Worm (Caenorhabditis elegans) whole organism, L4 larva: ENCODE results near the gene gcy-33.
"Not testable (repeated sequence)": the region's sequence is repeated elsewhere in the genome, so short reads cannot be mapped to it uniquely, and the experiment has no call there.

Source experiments
- F10B5.3 ChIP-seq: sonication (generic microtip); optimal IDR thresholded peaks from 2 replicates; lab custom pipeline; 2016; ENCODE audit warnings: mild to moderate bottlenecking, missing genetic modification characterization, missing compliant biosample characterization
- F37D6.2 ChIP-seq: sonication (generic microtip); optimal IDR thresholded peaks from 2 replicates; lab custom pipeline; 2016; ENCODE audit warnings: mild to moderate bottlenecking, missing genetic modification characterization, missing compliant biosample characterization
- T26A8.4 ChIP-seq: fragments of 200-800 bp; sonication (Bioruptor generic); IDR thresholded peaks from 2 replicates; pipeline ENCODE4 v1.3.6; 2022; ENCODE audit warnings: missing genetic modification characterization, missing compliant biosample characterization
- Y48G9A.11 ChIP-seq: fragments of 200-800 bp; sonication (Bioruptor generic); IDR thresholded peaks from 2 replicates; pipeline ENCODE4 v1.3.6; 2022; ENCODE audit warnings: missing genetic modification reagents, missing genetic modification characterization, missing compliant biosample characterization
- Y5F2A.4 ChIP-seq: fragments of 200-800 bp; sonication (Bioruptor generic); optimal IDR thresholded peaks from 2 replicates; lab custom pipeline; 2018; ENCODE audit warnings: mild to moderate bottlenecking, missing genetic modification characterization, missing compliant biosample characterization
- Y75B8A.6 ChIP-seq: fragments of 200-800 bp; sonication (Bioruptor generic); IDR thresholded peaks from 2 replicates; pipeline ENCODE4 v1.3.6; 2022; ENCODE audit warnings: missing genetic modification reagents, missing genetic modification characterization, missing compliant biosample characterization
- aha-1 ChIP-seq: fragments of 150-350 bp; peaks from one replicate; lab custom pipeline; 2014; ENCODE audit warnings: missing biosample characterization, missing genetic modification characterization
- ama-1 ChIP-seq: fragments of 150-350 bp; optimal IDR thresholded peaks from 2 replicates; lab custom pipeline; 2014; ENCODE audit warnings: inconsistent platforms, mixed read lengths
- ceh-20 ChIP-seq: fragments of 200-800 bp; sonication (Bioruptor generic); IDR thresholded peaks from 2 replicates; pipeline ENCODE4 v1.3.6; 2022; ENCODE audit warnings: missing genetic modification reagents, missing genetic modification characterization, missing compliant biosample characterization
- ceh-32 ChIP-seq: sonication (generic microtip); optimal IDR thresholded peaks from 2 replicates; lab custom pipeline; 2016; ENCODE audit warnings: mild to moderate bottlenecking, missing genetic modification characterization, missing compliant biosample characterization; ENCODE audit not compliant: poor library complexity
- ceh-44 ChIP-seq: fragments of 200-800 bp; sonication (Bioruptor generic); IDR thresholded peaks from 2 replicates; pipeline ENCODE4 v1.3.6; 2022; ENCODE audit warnings: missing genetic modification reagents, missing genetic modification characterization, missing compliant biosample characterization
- ceh-82 ChIP-seq: sonication (generic microtip); optimal IDR thresholded peaks from 2 replicates; lab custom pipeline; 2017; ENCODE audit warnings: missing biosample characterization, missing genetic modification characterization
- ctbp-1 ChIP-seq: fragments of 200-800 bp; sonication (Bioruptor generic); IDR thresholded peaks from 2 replicates; pipeline ENCODE4 v1.3.6; 2022; ENCODE audit warnings: missing genetic modification reagents, missing genetic modification characterization, missing compliant biosample characterization
- daf-16 ChIP-seq, 3 experiments: sonication (generic microtip); optimal IDR thresholded peaks; 2 replicates each; lab custom pipeline; 2016 to 2017; ENCODE audit warnings: missing genetic modification characterization in 3 of 3, missing genetic modification reagents in 3 of 3, mild to moderate bottlenecking in 2 of 3, missing compliant biosample characterization in 2 of 3, missing biosample characterization in 1 of 3, moderate library complexity in 1 of 3
- dmd-6 ChIP-seq: fragments of 200-800 bp; sonication (Bioruptor generic); IDR thresholded peaks from 2 replicates; pipeline ENCODE4 v1.3.6; 2022; ENCODE audit warnings: missing genetic modification reagents, missing genetic modification characterization, missing compliant biosample characterization
- dmd-8 ChIP-seq: fragments of 200-800 bp; sonication (Bioruptor generic); IDR thresholded peaks from 2 replicates; pipeline ENCODE4 v1.3.6; 2022; ENCODE audit warnings: missing genetic modification characterization, missing compliant biosample characterization
- dve-1 ChIP-seq: sonication (generic microtip); optimal IDR thresholded peaks from 2 replicates; lab custom pipeline; 2017; ENCODE audit warnings: antibody characterized with exemption, mild to moderate bottlenecking, missing genetic modification characterization, missing compliant biosample characterization; ENCODE audit not compliant: insufficient read depth
- fkh-10 ChIP-seq: fragments of 150-350 bp; optimal IDR thresholded peaks from 2 replicates; lab custom pipeline; 2014; ENCODE audit warnings: missing biosample characterization, missing genetic modification reagents, missing genetic modification characterization
- hlh-11 ChIP-seq: fragments of 200-800 bp; sonication (Bioruptor generic); optimal IDR thresholded peaks from 2 replicates; lab custom pipeline; 2018; ENCODE audit warnings: mild to moderate bottlenecking, missing genetic modification characterization, missing compliant biosample characterization
- jun-1 ChIP-seq: fragments of 150-350 bp; optimal IDR thresholded peaks from 2 replicates; lab custom pipeline; 2014; ENCODE audit warnings: missing biosample characterization, missing genetic modification reagents, missing genetic modification characterization
- lim-7 ChIP-seq: fragments of 200-800 bp; sonication (Bioruptor generic); IDR thresholded peaks from 2 replicates; pipeline ENCODE4 v1.3.6; 2022; ENCODE audit warnings: missing genetic modification characterization, missing compliant biosample characterization
- madf-5 ChIP-seq, 2 experiments: fragments of 200-800 bp; sonication (Bioruptor generic); IDR thresholded peaks; 2 replicates each; pipeline ENCODE4 v1.3.6; 2022; ENCODE audit warnings: missing compliant biosample characterization in 2 of 2, missing genetic modification characterization in 2 of 2
- madf-9 ChIP-seq: fragments of 200-800 bp; sonication (Bioruptor generic); conservative IDR thresholded peaks from 2 replicates; pipeline ENCODE4 v1.3.6; 2022; ENCODE audit warnings: missing genetic modification reagents, missing genetic modification characterization, missing compliant biosample characterization
- mes-2 ChIP-seq: sonication (generic microtip); optimal IDR thresholded peaks from 2 replicates; lab custom pipeline; 2016; ENCODE audit warnings: missing genotype, mild to moderate bottlenecking, missing genetic modification characterization, missing compliant biosample characterization; ENCODE audit not compliant: poor library complexity, severe bottlenecking
- nhr-10 ChIP-seq: fragments of 150-350 bp; optimal IDR thresholded peaks from 2 replicates; lab custom pipeline; 2014; ENCODE audit warnings: missing biosample characterization, missing genetic modification characterization
- nhr-102 ChIP-seq: sonication (generic microtip); optimal IDR thresholded peaks from 2 replicates; lab custom pipeline; 2016; ENCODE audit warnings: mild to moderate bottlenecking, missing genetic modification characterization, moderate library complexity, missing compliant biosample characterization
- nhr-11 ChIP-seq: fragments of 150-350 bp; optimal IDR thresholded peaks from 2 replicates; lab custom pipeline; 2014; ENCODE audit warnings: missing biosample characterization, missing genetic modification characterization
- nhr-28 ChIP-seq: fragments of 150-350 bp; optimal IDR thresholded peaks from 2 replicates; lab custom pipeline; 2014; ENCODE audit warnings: missing biosample characterization, missing genetic modification characterization
- nhr-6 ChIP-seq: fragments of 150-350 bp; optimal IDR thresholded peaks from 2 replicates; lab custom pipeline; 2014; ENCODE audit warnings: missing biosample characterization, missing genetic modification characterization
- nhr-77 ChIP-seq: fragments of 150-350 bp; optimal IDR thresholded peaks from 2 replicates; lab custom pipeline; 2014; ENCODE audit warnings: missing biosample characterization, missing genetic modification characterization
- php-3 ChIP-seq: fragments of 200-800 bp; sonication (Bioruptor generic); IDR thresholded peaks from 2 replicates; pipeline ENCODE4 v1.3.6; 2022; ENCODE audit warnings: missing genetic modification reagents, missing genetic modification characterization, missing compliant biosample characterization
- pqm-1 ChIP-seq: sonication (generic microtip); optimal IDR thresholded peaks from 2 replicates; lab custom pipeline; 2017; ENCODE audit warnings: missing biosample characterization, missing genetic modification characterization
- rbr-2 ChIP-seq: sonication (generic microtip); optimal IDR thresholded peaks from 2 replicates; lab custom pipeline; 2016; ENCODE audit warnings: missing genotype, missing genetic modification characterization, missing compliant biosample characterization
- set-16 ChIP-seq: fragments of 200-800 bp; sonication (Bioruptor generic); IDR thresholded peaks from 2 replicates; pipeline ENCODE4 v1.3.6; 2022; ENCODE audit warnings: missing genetic modification reagents, missing genetic modification characterization, missing compliant biosample characterization
- spr-1 ChIP-seq: sonication (generic microtip); optimal IDR thresholded peaks from 2 replicates; lab custom pipeline; 2016; ENCODE audit warnings: mild to moderate bottlenecking, missing genetic modification characterization, missing compliant biosample characterization
- unc-130 ChIP-seq: sonication (generic microtip); optimal IDR thresholded peaks from 2 replicates; lab custom pipeline; 2016; ENCODE audit warnings: missing genetic modification reagents, missing genetic modification characterization, missing compliant biosample characterization
- unc-62 ChIP-seq, 3 experiments: fragments of 150-350 bp in 1 of 3; sonication (generic microtip); optimal IDR thresholded peaks in 2 of 3; peaks in 1 of 3; 1 replicate in 1 of 3; 2 replicates in 2 of 3; lab custom pipeline; 2014 to 2017; ENCODE audit warnings: missing biosample characterization in 3 of 3, missing genetic modification characterization in 3 of 3, missing genetic modification reagents in 3 of 3, missing genotype in 1 of 3
- zip-2 ChIP-seq: fragments of 150-350 bp; optimal IDR thresholded peaks from 2 replicates; lab custom pipeline; 2014; ENCODE audit warnings: missing biosample characterization, missing genetic modification characterization

Gene gcy-33

ce11 chrV:12024273-12024672, 22.7 kb upstream of the gcy-33 start (continued):
- TF ChIP-seq nhr-77 (no peak), F37D6.2 (tag; lab: Kevin White, UChicago) (peak; percentile 72), nhr-11 (peak; percentile 2), Y75B8A.6 (GFP tag; lab: Robert Waterston, UW) (no peak), set-16 (GFP tag; lab: Robert Waterston, UW) (peak; percentile 98), jun-1 (tag; lab: Kevin White, UChicago) (no peak), nhr-10 (no peak), Y5F2A.4 (GFP tag; lab: Kevin White, UChicago) (no peak), aha-1 (peak; percentile 98), T26A8.4 (peak; percentile 29; the same call in 1 of the 2 replicates), dmd-8 (GFP tag; lab: Robert Waterston, UW) (peak; percentile 59; the same call in 1 of the 2 replicates), hlh-11 (tag; lab: Kevin White, UChicago) (peak; percentile 3), ctbp-1 (GFP tag; lab: Robert Waterston, UW) (peak; percentile 79), unc-130 (no peak), ceh-82 (tag; lab: Kevin White, UChicago) (no peak), rbr-2 (tag; lab: Kevin White, UChicago) (peak; percentile 47), fkh-10 (peak; percentile 47), madf-5 (GFP tag; IDR thresholded peaks at IDR 0.05; lab: Robert Waterston, UW) (no peak), lim-7 (GFP tag; lab: Robert Waterston, UW) (no peak), ceh-44 (no peak)

- peak; percentile 69 for TF ChIP-seq pqm-1 (tag; lab: Kevin White, UChicago)
- TF ChIP-seq dve-1 (tag; lab: Kevin White, UChicago) = peak; percentile 42
- no peak for TF ChIP-seq daf-16 (GFP tag; optimal IDR thresholded peaks at IDR 0.05; lab: Kevin White, UChicago)
- peak; percentile 51 for TF ChIP-seq daf-16 (tag; optimal IDR thresholded peaks at IDR 0.05; lab: Kevin White, UChicago)
- TF ChIP-seq nhr-28 (tag; lab: Kevin White, UChicago) = peak; percentile 67
- TF ChIP-seq mes-2 (tag; lab: Kevin White, UChicago) = no peak
- TF ChIP-seq nhr-6 (tag; lab: Kevin White, UChicago) = peak; percentile 29
These were observed 19.3 kb upstream of the gcy-33 start for ce11 chrV:12020940-12021339.

ce11 chrV:12020026-12020425, 18.4 kb upstream of the gcy-33 start, which contains the start of gene F10C2.3:
Gene F10C2.3, plus strand, starts transcription at chrV:12020326.
- not testable (repeated sequence) for TF ChIP-seq Y48G9A.11 (GFP tag; lab: Robert Waterston, UW); F10B5.3 (tag; lab: Kevin White, UChicago); ceh-20

ce11 chrV:12013298-12013697, 11.7 kb upstream of the gcy-33 start, which contains the start of gene add-2:
Gene add-2, minus strand, starts transcription at chrV:12013406.
- no peak for TF ChIP-seq ceh-32 (tag; lab: Kevin White, UChicago)
- TF ChIP-seq nhr-102 (tag; lab: Kevin White, UChicago) = no peak
- TF ChIP-seq pqm-1 (tag; lab: Kevin White, UChicago) = peak; percentile 14
- no peak for TF ChIP-seq daf-16 (GFP tag; optimal IDR thresholded peaks at IDR 0.05; lab: Kevin White, UChicago)
- peak; percentile 87 for TF ChIP-seq daf-16 (tag; optimal IDR thresholded peaks at IDR 0.05; lab: Kevin White, UChicago)
- peak; percentile 34; the same call in 1 of the 2 replicates for TF ChIP-seq dmd-6
- peak; percentile 31 for TF ChIP-seq nhr-77
- TF ChIP-seq dve-1 (tag; lab: Kevin White, UChicago) = peak; percentile 43
- TF ChIP-seq zip-2 (tag; lab: Kevin White, UChicago) = no peak
- TF ChIP-seq F10B5.3 (tag; lab: Kevin White, UChicago) = no peak
- TF ChIP-seq ama-1 = no peak
- peak in 1 of 2 experiments; percentile 6 for TF ChIP-seq unc-62 (GFP tag; optimal IDR thresholded peaks at IDR 0.05 in 1 of 2; lab: Kevin White, UChicago)
- TF ChIP-seq unc-62 (tag; optimal IDR thresholded peaks at IDR 0.05; lab: Kevin White, UChicago) = no peak
- TF ChIP-seq spr-1 (tag; lab: Kevin White, UChicago) = no peak
- peak; percentile 81 for TF ChIP-seq php-3 (GFP tag; lab: Robert Waterston, UW)
- TF ChIP-seq madf-9 (GFP tag; lab: Robert Waterston, UW) = no peak
- peak; percentile 29 for TF ChIP-seq hlh-11 (tag; lab: Kevin White, UChicago)
